Worm (Caenorhabditis elegans) whole organism, L2 larva: ENCODE data around the gene ZK688.10.

ENCODE experiments used
- alr-1 ChIP-seq: fragments of 150-350 bp; optimal IDR thresholded peaks from 2 replicates; lab custom pipeline; 2014; ENCODE audit warnings: missing biosample characterization, missing genetic modification characterization
- lin-13 ChIP-seq: fragments of 150-350 bp; optimal IDR thresholded peaks from 2 replicates; lab custom pipeline; 2014; ENCODE audit warnings: missing biosample characterization, missing genetic modification reagents, missing genetic modification characterization

ce11 chrIII:7865238-7865761 lies 31.5 kb downstream of the ZK688.10 start, which contains the start of gene slc-17.3:
- TF ChIP-seq alr-1 (tag; lab: Kevin White, UChicago): no peak
- TF ChIP-seq lin-13: no peak
